Worm (Caenorhabditis elegans) whole organism, mixed stage, embryonic: ENCODE data around the gene B0563.10.

ENCODE experiments used
- M03D4.4 ChIP-seq: sonication (generic microtip); optimal IDR thresholded peaks from 2 replicates; lab custom pipeline; 2017; ENCODE audit warnings: mild to moderate bottlenecking, missing genetic modification characterization, missing compliant biosample characterization
- bed-3 ChIP-seq: fragments of 200-800 bp; sonication (Bioruptor generic); optimal IDR thresholded peaks from 3 replicates; lab custom pipeline; 2018; ENCODE audit warnings: mild to moderate bottlenecking, missing genetic modification characterization, moderate library complexity, missing compliant biosample characterization
- blmp-1 ChIP-seq: fragments of 150-350 bp; optimal IDR thresholded peaks from 2 replicates; lab custom pipeline; 2014; ENCODE audit warnings: missing biosample characterization, missing genetic modification characterization
- ceh-43 ChIP-seq: fragments of 200-800 bp; sonication (Bioruptor generic); optimal IDR thresholded peaks from 2 replicates; lab custom pipeline; 2018; ENCODE audit warnings: mild to moderate bottlenecking, missing genetic modification characterization, moderate library complexity, missing compliant biosample characterization
- ceh-83 ChIP-seq: fragments of 200-800 bp; sonication (Bioruptor generic); optimal IDR thresholded peaks from 2 replicates; lab custom pipeline; 2018; ENCODE audit warnings: mild to moderate bottlenecking, missing genetic modification characterization, missing compliant biosample characterization
- ces-1 ChIP-seq: fragments of 150-350 bp; optimal IDR thresholded peaks from 2 replicates; lab custom pipeline; 2014; ENCODE audit warnings: missing biosample characterization, missing genetic modification reagents, missing genetic modification characterization
- cnd-1 ChIP-seq: fragments of 200-800 bp; sonication (Bioruptor generic); optimal IDR thresholded peaks from 2 replicates; lab custom pipeline; 2018; ENCODE audit warnings: mild to moderate bottlenecking, missing genetic modification characterization, missing compliant biosample characterization
- drap-1 ChIP-seq: fragments of 200-800 bp; sonication (Bioruptor generic); optimal IDR thresholded peaks from 3 replicates; lab custom pipeline; 2018; ENCODE audit warnings: mild to moderate bottlenecking, missing genetic modification characterization, missing compliant biosample characterization
- elt-1 ChIP-seq: sonication (generic microtip); optimal IDR thresholded peaks from 2 replicates; lab custom pipeline; 2017; ENCODE audit warnings: missing genetic modification characterization, mild to moderate bottlenecking, missing compliant biosample characterization, antibody characterized with exemption, moderate library complexity, borderline replicate concordance; ENCODE audit not compliant: insufficient read depth
- elt-3 ChIP-seq: fragments of 150-350 bp; optimal IDR thresholded peaks from 2 replicates; lab custom pipeline; 2014; ENCODE audit warnings: missing biosample characterization, missing genetic modification characterization
- flh-1 ChIP-seq: fragments of 200-800 bp; sonication (Bioruptor generic); optimal IDR thresholded peaks from 2 replicates; lab custom pipeline; 2018; ENCODE audit warnings: mild to moderate bottlenecking, missing genetic modification characterization, moderate library complexity, missing compliant biosample characterization
- ham-2 ChIP-seq: fragments of 200-800 bp; sonication (Bioruptor generic); optimal IDR thresholded peaks from 2 replicates; lab custom pipeline; 2018; ENCODE audit warnings: mild to moderate bottlenecking, missing genetic modification characterization, missing compliant biosample characterization
- hlh-1 ChIP-seq: fragments of 150-350 bp; optimal IDR thresholded peaks from 2 replicates; lab custom pipeline; 2014; ENCODE audit warnings: missing biosample characterization, missing genetic modification reagents, missing genetic modification characterization
- lin-13 ChIP-seq: fragments of 150-350 bp; optimal IDR thresholded peaks from 2 replicates; lab custom pipeline; 2014; ENCODE audit warnings: missing biosample characterization, missing genetic modification characterization
- lin-32 ChIP-seq: fragments of 200-800 bp; sonication (Bioruptor generic); optimal IDR thresholded peaks from 2 replicates; lab custom pipeline; 2018; ENCODE audit warnings: mild to moderate bottlenecking, missing genetic modification characterization, missing compliant biosample characterization
- lsy-2 ChIP-seq: fragments of 150-350 bp; optimal IDR thresholded peaks from 2 replicates; lab custom pipeline; 2014; ENCODE audit warnings: missing biosample characterization, missing genetic modification characterization
- mab-5 ChIP-seq: fragments of 150-350 bp; optimal IDR thresholded peaks from 2 replicates; lab custom pipeline; 2014; ENCODE audit warnings: missing biosample characterization, missing genetic modification characterization
- mep-1 ChIP-seq: fragments of 150-350 bp; optimal IDR thresholded peaks from 2 replicates; lab custom pipeline; 2017; ENCODE audit warnings: missing biosample characterization, missing genetic modification reagents, missing genetic modification characterization, inconsistent platforms
- mls-2 ChIP-seq: sonication (generic microtip); optimal IDR thresholded peaks from 2 replicates; lab custom pipeline; 2016; ENCODE audit warnings: mild to moderate bottlenecking, missing genetic modification characterization, moderate library complexity, missing compliant biosample characterization
- nhr-2 ChIP-seq: fragments of 150-350 bp; optimal IDR thresholded peaks from 2 replicates; lab custom pipeline; 2014; ENCODE audit warnings: missing biosample characterization, missing genetic modification characterization
- nhr-237 ChIP-seq: fragments of 150-350 bp; optimal IDR thresholded peaks from 2 replicates; lab custom pipeline; 2014; ENCODE audit warnings: missing biosample characterization, missing genetic modification characterization
- nhr-28 ChIP-seq: fragments of 150-350 bp; optimal IDR thresholded peaks from 2 replicates; lab custom pipeline; 2014; ENCODE audit warnings: missing biosample characterization, missing genetic modification characterization
- nhr-76 ChIP-seq: sonication (generic microtip); optimal IDR thresholded peaks from 2 replicates; lab custom pipeline; 2017; ENCODE audit warnings: missing biosample characterization, missing genetic modification characterization
- pha-4 ChIP-seq: fragments of 150-350 bp; optimal IDR thresholded peaks from 2 replicates; lab custom pipeline; 2018; ENCODE audit warnings: missing biosample characterization, missing genetic modification reagents, missing genetic modification characterization
- sem-2 ChIP-seq: fragments of 200-800 bp; sonication (Bioruptor generic); optimal IDR thresholded peaks from 2 replicates; lab custom pipeline; 2018; ENCODE audit warnings: mild to moderate bottlenecking, missing genetic modification characterization, missing compliant biosample characterization
- snpc-4 ChIP-seq: fragments of 150-350 bp; optimal IDR thresholded peaks from 2 replicates; lab custom pipeline; 2014; ENCODE audit warnings: missing biosample characterization, missing genetic modification characterization
- sptf-1 ChIP-seq: sonication (generic microtip); optimal IDR thresholded peaks from 2 replicates; lab custom pipeline; 2017; ENCODE audit warnings: mild to moderate bottlenecking, missing genetic modification characterization, moderate library complexity, missing compliant biosample characterization
- tbx-8 ChIP-seq: fragments of 200-800 bp; sonication (Bioruptor generic); optimal IDR thresholded peaks from 2 replicates; lab custom pipeline; 2018; ENCODE audit warnings: mild to moderate bottlenecking, missing genetic modification characterization, moderate library complexity, missing compliant biosample characterization
- unc-120 ChIP-seq: sonication (generic microtip); optimal IDR thresholded peaks from 2 replicates; lab custom pipeline; 2017; ENCODE audit warnings: missing genetic modification characterization, missing compliant biosample characterization; ENCODE audit not compliant: poor library complexity, severe bottlenecking
- unc-39 ChIP-seq: fragments of 150-350 bp; optimal IDR thresholded peaks from 2 replicates; lab custom pipeline; 2014; ENCODE audit warnings: missing biosample characterization, missing genetic modification characterization
- unc-62 ChIP-seq: fragments of 150-350 bp; optimal IDR thresholded peaks from 2 replicates; lab custom pipeline; 2014; ENCODE audit warnings: missing biosample characterization, missing genetic modification reagents, missing genetic modification characterization
- zip-8 ChIP-seq: fragments of 150-350 bp; optimal IDR thresholded peaks from 2 replicates; lab custom pipeline; 2014; ENCODE audit warnings: missing biosample characterization, missing genetic modification characterization
- ztf-11 ChIP-seq: fragments of 150-350 bp; optimal IDR thresholded peaks from 2 replicates; lab custom pipeline; 2014; ENCODE audit warnings: missing biosample characterization, missing genetic modification characterization

B0563.10 gene

ce11 chrX:9191795-9192494 is 24.9 kb upstream of the B0563.10 start, which contains the start of gene Y81B9A.1:
Y81B9A.1 (plus strand) TSS chrX:9192444.
- TF ChIP-seq bed-3 (GFP tag; lab: Kevin White, UChicago) (no peak), unc-120 (peak; percentile 23)

ce11 chrX:9183836-9184235 is 16.8 kb upstream of the B0563.10 start, which contains the start of gene Y81B9A.2:
Y81B9A.2 (plus strand) TSS chrX:9184136.
- no peak for TF ChIP-seq snpc-4 (tag; lab: Kevin White, UChicago)

- TF ChIP-seq unc-39 (tag; lab: Kevin White, UChicago): no peak
- TF ChIP-seq nhr-76 (tag; lab: Kevin White, UChicago): no peak
- TF ChIP-seq sptf-1 (tag; lab: Kevin White, UChicago): no peak
- no peak for TF ChIP-seq elt-1
- TF ChIP-seq ceh-83 (GFP tag; lab: Kevin White, UChicago): no peak
- no peak for TF ChIP-seq mep-1 (tag; lab: Kevin White, UChicago)
- TF ChIP-seq elt-3 (tag; lab: Kevin White, UChicago): no peak
- TF ChIP-seq sem-2 (GFP tag; lab: Kevin White, UChicago): no peak
- no peak for TF ChIP-seq mls-2 (tag; lab: Kevin White, UChicago)
- TF ChIP-seq ces-1 (GFP tag; lab: Kevin White, UChicago): no peak
These were observed 15.1 kb upstream of the B0563.10 start, which contains the start of gene Y81B9A.3 for ce11 chrX:9182140-9182539. Y81B9A.3 (plus strand) TSS chrX:9182440.

ce11 chrX:9180823-9181222 is 13.8 kb upstream of the B0563.10 start, which contains the start of gene Y81B9A.4:
Y81B9A.4 (minus strand) TSS chrX:9180923.
- no peak for TF ChIP-seq flh-1 (GFP tag; lab: Kevin White, UChicago)
- TF ChIP-seq zip-8 (tag; lab: Kevin White, UChicago): no peak
- no peak for TF ChIP-seq sem-2 (GFP tag; lab: Kevin White, UChicago)
- TF ChIP-seq tbx-8 (GFP tag; lab: Kevin White, UChicago): no peak
- TF ChIP-seq nhr-237 (tag; lab: Kevin White, UChicago): no peak
- TF ChIP-seq mep-1 (tag; lab: Kevin White, UChicago): no peak
- TF ChIP-seq mab-5 (tag; lab: Kevin White, UChicago): no peak

- TF ChIP-seq drap-1 (GFP tag; lab: Kevin White, UChicago) (no peak), nhr-2 (no peak), hlh-1 (no peak), pha-4 (tag; lab: Kevin White, UChicago) (no peak), mls-2 (tag; lab: Kevin White, UChicago) (no peak), unc-62 (GFP tag; lab: Kevin White, UChicago) (no peak), lsy-2 (tag; lab: Kevin White, UChicago) (no peak), ztf-11 (tag; lab: Kevin White, UChicago) (no peak), ces-1 (GFP tag; lab: Kevin White, UChicago) (no peak), tbx-8 (GFP tag; lab: Kevin White, UChicago) (no peak), unc-120 (no peak), mep-1 (tag; lab: Kevin White, UChicago) (no peak), M03D4.4 (tag; lab: Kevin White, UChicago) (no peak), mab-5 (tag; lab: Kevin White, UChicago) (no peak), nhr-237 (tag; lab: Kevin White, UChicago) (no peak), snpc-4 (tag; lab: Kevin White, UChicago) (no peak), cnd-1 (tag; lab: Kevin White, UChicago) (no peak), bed-3 (GFP tag; lab: Kevin White, UChicago) (no peak), lin-13 (tag; lab: Kevin White, UChicago) (no peak)
These were observed 7.4 kb upstream of the B0563.10 start, which contains the start of gene B0563.8 for ce11 chrX:9174409-9174808. B0563.8 (minus strand) TSS chrX:9174509.

- TF ChIP-seq ham-2 (GFP tag; lab: Kevin White, UChicago) (no peak), ztf-11 (tag; lab: Kevin White, UChicago) (no peak), lin-32 (GFP tag; lab: Kevin White, UChicago) (no peak), snpc-4 (tag; lab: Kevin White, UChicago) (no peak), elt-1 (no peak), unc-62 (GFP tag; lab: Kevin White, UChicago) (no peak), nhr-2 (no peak), ceh-43 (GFP tag; lab: Kevin White, UChicago) (no peak), nhr-28 (tag; lab: Kevin White, UChicago) (no peak), tbx-8 (GFP tag; lab: Kevin White, UChicago) (no peak), drap-1 (GFP tag; lab: Kevin White, UChicago) (no peak), nhr-237 (tag; lab: Kevin White, UChicago) (no peak), lsy-2 (tag; lab: Kevin White, UChicago) (no peak), M03D4.4 (tag; lab: Kevin White, UChicago) (no peak), pha-4 (tag; lab: Kevin White, UChicago) (no peak), hlh-1 (no peak), nhr-76 (tag; lab: Kevin White, UChicago) (no peak), sptf-1 (tag; lab: Kevin White, UChicago) (no peak), blmp-1 (tag; lab: Kevin White, UChicago) (no peak)
These were observed 5.7 kb upstream of the B0563.10 start for ce11 chrX:9172733-9173132.
